Fruit fly (Drosophila melanogaster): ENCODE measurements around the gene CG32102.

The CG32102 gene

DNA sequence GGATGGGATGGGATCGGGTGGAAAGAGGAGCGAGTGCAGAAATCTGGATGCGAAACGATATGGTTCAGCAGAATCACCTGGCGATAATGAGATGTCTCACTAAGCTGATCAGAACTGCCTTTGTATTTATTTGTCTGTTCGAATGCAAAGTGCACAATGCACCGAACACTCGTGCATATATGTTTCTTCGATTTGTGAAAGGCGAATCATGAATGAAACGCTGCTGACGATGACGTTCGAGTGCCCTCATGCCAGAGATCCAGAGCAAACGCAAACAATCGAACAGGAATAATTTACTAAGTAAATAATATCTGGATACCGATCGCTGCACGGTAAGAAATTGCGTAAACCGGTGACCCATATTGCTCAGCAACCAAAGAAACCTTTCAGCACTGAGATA, at the start of gene CG32102:
Gene CG32102, minus strand, starts transcription at position 101 of the 400 bp plus-strand sequence.
- TF ChIP-seq noc (tag; optimal IDR thresholded peaks at IDR 0.05), result no peak

DNA sequence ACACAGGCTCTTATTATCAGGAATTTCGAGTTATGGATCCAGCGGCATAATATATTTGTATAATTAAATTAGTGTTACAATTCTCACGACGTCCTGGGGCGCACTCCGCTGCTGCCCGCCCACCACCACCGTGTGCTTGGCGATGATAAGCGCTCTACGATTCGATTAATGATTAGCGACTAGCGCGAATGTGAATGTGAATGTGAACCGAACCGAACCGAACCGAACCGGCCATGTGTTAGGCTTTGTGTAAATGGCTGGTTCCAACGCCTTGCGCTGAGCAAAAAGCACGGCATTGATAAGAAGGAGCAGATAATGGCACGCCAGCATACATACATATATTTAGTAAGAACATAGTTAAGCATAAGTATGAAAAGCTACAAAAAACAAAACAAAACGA, 49.7 kb upstream of the CG32102 start:
- TF ChIP-seq noc (tag; optimal IDR thresholded peaks at IDR 0.05), result no peak

DNA sequence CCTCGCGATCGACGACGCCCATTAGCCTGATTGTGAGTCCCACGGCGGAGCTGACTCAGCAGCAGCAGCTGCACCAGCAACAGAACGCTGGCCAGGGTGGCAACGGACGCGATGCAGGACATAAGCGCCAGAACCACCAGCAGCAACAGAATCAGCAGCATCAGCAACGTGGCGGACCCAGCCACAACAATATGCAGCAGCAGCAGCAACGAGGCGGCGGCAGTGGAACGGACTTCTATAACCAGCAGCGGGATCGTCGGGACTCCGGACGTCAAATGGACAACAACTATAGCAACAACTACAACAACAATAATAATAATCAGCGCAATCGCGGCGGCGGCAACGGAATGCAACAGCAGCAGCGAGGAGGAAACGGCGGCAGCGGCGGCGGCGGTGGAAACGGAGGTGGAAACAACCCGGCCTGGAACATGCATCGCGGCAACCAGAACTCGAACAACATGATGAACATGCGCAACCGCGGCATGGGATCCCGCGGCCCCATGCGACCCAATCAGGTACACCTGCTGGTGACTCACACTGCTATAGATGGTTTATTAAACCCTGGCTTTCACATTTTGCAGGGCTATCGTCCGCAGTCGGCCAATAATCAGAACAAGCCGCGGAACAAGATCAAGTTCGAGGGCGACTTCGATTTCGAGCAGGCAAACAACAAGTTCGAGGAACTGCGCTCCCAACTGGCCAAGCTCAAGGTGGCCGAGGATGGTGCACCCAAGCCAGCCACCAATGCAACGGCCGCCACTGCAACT, 48.0 kb upstream of the CG32102 start:
- TF ChIP-seq noc (tag; optimal IDR thresholded peaks at IDR 0.05), result no peak

DNA sequence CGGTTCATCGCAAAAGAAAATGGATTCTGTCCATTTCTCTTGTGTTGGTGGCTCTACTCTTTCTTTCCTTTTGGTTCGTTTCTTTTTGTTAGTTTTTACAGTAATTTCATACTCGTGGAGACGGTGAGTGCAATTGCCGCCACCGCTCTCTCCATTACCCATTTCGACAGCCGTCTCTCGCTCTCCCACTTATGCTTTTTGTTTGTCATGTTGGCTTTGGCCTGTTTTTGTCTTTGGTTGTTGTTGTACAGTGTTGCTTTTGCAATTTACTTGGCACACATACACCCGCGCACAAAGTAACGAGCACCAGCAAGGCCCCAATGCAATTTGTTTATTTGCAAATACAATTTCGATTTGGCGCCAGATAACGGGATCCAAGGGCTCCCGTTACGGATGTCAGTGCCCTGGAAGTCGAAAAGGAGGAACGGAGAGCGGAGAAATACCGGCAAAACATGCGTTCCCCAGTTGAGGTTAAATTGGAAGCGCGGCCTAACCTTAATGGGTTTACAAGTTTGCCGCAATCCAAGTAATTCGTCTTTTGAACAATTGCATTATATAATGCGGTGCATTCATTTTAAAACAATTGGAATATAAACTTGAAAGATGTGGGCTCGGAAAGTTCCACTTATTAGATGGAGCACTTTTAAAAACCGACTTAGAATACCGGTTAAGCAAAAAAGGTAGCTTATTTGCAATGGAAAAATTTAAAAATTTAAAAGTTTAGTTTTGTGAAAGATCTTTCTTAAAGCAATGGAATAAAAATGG, 46.3 kb upstream of the CG32102 start:
- TF ChIP-seq noc (tag; optimal IDR thresholded peaks at IDR 0.05), result no peak

DNA sequence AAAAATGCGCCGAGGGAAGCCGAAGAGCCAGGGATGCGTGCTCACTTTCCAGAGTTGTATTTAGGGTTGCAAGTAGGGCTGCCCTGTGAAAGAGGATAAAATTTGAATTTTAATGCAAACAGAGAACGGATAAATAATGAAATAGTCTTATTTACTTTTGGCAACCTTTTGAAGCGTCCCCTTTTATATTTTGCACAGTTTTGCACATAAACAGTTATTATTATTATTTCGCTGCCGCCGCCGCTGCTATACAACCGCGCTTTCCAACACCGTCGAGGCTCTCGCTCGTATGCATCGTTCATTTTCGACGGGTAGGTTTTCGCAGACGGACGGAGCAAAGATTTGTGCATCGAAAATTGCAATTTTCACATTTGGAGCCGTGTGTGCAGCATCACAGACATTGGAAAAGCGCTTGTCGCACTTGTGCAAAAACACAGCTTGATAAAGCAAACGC, 45.2 kb upstream of the CG32102 start, which contains the start of the genes sti and tral:
Gene sti, minus strand, starts transcription at position 54 of the 454 bp plus-strand sequence.
Gene tral, plus strand, starts transcription at position 298 of the 454 bp plus-strand sequence.
- peak; percentile 78 for TF ChIP-seq noc (tag; optimal IDR thresholded peaks at IDR 0.05)

DNA sequence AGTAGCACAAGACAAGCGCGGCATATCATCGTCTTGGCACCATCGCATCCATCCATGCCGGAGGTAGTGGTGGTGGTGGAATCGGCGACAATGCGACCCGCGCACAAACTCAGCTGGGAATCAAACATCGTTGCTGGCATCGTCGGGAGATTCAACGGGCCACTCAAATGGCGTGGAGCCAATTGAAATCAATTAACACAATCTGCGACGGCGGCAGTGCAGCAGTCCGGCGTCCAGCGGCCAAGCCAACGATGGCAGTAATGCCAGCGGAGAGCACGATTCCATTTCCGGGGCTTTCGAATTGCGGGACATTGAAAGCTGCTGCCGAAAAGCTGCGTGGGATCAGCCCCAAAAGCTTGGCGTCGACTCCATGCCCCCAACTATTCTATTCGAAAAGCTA, 38.0 kb upstream of the CG32102 start, which contains the start of gene CG10654:
Gene CG10654, minus strand, starts transcription at position 270 of the 400 bp plus-strand sequence.
- TF ChIP-seq noc (tag; optimal IDR thresholded peaks at IDR 0.05), result no peak

DNA sequence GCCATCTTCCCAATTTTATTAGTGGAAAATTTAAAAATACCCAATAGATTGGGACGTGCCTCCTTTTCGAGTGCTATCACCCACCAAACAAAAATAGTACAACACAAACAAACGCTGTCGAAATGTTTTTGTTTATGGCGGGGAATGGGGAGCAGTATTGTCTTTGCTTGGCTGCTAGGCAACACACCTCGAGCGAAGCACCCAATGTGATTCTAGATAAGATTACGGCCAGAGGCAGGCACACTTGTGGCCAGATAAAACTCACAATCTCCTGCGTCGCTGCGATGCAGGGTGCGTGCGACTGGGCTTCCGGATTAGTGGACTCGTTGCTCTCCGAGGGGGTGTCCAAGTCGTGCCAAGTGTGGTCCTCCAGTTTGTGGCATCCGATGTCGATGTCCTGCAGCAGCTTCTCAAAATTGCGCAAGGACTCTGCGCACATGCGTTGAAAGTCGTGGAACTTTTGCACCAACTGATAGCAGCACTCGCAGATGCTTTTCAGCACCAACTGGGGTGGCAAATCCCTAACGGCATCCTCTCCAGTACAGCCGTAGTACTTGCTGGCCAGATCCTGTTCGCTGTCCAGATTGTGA, 37.5 kb upstream of the CG32102 start:
- peak; percentile 20 for TF ChIP-seq noc (tag; optimal IDR thresholded peaks at IDR 0.05)

DNA sequence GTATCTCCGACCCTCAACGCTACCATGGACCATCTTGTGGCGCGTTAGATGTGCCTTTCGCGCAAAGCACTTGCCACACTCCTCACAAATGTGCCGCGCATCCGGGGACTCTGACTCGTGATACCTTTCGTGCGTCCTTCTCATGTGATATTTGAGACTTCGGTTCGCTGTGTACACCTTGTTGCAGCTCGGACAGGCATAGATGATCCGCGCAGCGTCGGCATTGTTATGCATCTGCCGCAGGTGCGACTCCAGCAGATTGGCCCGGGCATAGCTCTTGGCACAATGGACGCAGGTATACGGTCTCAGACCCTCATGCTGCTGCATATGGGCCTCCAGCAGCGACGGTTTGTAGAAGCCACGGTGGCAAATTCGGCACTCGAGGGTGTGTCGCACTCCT, 36.4 kb upstream of the CG32102 start:
- TF ChIP-seq noc (tag; optimal IDR thresholded peaks at IDR 0.05), result no peak

DNA sequence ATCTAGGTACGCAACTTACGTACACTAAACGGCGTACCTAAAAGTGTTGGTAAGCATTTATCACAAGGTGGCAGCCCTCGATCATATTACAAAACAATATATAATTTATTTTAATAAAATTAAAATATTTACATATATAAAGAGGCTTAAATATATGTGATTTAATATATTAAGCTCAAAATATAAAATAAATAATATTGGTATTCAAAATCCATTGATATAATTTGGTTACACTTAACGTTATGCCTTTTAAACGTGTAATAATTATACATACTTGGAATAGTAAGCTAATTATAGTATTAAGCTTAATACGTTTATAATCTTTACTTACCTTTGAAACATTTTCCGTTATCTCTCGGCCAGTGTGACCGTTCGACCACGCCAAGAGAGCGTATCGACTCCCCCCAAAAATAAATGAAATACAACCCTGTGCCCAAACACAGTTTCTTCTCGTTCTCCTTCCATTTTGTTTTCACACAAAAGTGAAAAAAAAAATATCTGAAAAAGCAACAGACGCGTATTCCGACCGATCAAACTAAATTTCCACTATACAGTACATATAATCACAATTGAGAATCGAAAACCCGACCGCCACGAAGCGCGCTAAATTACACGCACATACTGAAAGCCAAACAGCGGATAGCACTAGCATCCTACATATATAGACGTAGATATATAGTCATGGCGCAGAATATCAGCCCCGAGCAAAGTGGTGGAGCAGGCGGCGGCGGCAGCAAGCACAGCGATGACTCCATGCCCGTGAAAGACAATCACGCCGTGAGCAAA, 34.5 kb upstream of the CG32102 start, which contains the start of the genes CG10646 and vih:
Gene CG10646, minus strand, starts transcription at position 30 of the 786 bp plus-strand sequence.
Gene vih, plus strand, starts transcription at position 428 of the 786 bp plus-strand sequence.
- no peak for TF ChIP-seq noc (tag; optimal IDR thresholded peaks at IDR 0.05)

DNA sequence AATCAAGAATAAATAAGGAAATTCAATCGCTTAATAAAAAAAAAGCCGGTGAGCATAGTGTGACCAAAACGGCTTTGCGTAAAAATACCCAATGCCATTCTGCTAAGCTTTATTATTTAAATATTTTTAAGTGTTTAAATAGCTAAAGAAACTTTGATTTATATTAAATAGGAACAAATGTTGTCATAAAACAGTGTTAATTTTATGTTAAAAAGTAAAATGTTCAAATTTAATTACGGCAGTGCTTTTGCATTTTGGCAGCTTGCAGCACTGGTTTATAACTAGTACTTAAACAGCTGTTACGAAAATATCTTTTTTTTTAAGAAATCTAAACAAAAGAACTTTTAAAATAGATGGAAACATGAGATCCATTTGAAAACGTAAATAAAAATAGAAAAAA, 31.7 kb upstream of the CG32102 start, which contains the start of the genes CG10638 and CG10681:
Gene CG10638, minus strand, starts transcription at position 63 of the 400 bp plus-strand sequence.
Gene CG10681, plus strand, starts transcription at position 265 of the 400 bp plus-strand sequence.
- TF ChIP-seq noc (tag; optimal IDR thresholded peaks at IDR 0.05), result no peak

DNA sequence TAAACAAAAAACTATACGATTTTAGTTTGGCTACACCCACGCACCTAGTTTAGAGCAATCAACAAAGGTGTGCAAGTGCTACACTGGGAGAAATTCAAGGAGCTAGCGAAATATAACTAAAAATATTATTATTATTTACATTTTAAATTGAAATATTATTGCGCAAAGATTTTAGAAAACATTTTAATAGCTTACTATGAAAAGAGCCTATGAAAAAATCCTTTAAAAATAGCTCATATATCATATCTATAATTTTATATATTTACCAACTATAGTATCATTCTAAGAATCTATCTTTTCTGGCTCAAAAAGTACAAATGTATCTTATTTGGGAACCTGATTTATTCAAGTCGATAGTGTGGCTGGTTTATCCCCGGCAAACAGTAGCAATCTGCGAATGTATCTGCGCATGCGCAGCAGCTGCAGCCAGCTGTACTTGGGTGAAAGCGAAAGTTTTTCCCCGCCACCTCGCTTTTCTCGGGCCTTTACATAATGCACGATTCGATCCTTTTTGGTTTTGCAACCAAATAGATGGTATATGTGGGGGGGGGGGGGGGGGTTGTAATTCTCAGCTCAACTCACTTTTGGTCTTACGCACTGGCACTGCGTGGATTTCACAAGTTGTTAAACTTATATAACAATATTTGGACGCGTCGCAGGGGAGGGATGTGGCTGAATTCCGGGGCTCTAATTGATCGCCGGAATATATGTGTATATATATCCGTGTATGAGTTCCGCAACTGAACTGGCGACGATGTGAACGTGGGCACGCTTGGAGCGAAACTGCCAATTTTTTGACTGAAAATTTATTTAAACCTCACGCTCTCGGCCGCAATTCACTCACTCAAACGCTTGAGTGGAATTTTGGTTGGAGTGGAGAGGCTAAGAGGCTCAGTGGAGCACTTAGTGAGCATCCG, 27.1 kb upstream of the CG32102 start, which contains the start of gene CG10657:
Gene CG10657, minus strand, starts transcription at position 789 of the 917 bp plus-strand sequence.
- no peak for TF ChIP-seq noc (tag; optimal IDR thresholded peaks at IDR 0.05)

DNA sequence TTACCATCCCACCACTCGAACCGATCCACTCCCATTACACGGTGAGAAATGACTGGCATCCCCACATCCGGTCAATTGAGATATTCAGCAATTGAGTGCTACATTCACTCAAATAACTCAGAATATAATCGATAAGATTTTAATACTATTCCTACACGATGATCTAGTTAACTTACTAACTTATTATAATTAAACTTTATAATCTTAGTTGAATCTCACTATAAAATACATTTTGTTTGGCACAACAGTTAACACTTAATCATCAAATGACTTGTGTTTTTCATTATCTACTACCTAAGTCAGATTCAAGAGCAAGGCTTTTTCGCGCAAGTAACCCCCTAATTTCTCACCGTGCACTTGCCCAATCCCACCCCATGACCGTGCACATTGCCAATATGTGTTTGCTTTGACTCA, 25.7 kb upstream of the CG32102 start:
- TF ChIP-seq noc (tag; optimal IDR thresholded peaks at IDR 0.05), result peak; percentile 2

DNA sequence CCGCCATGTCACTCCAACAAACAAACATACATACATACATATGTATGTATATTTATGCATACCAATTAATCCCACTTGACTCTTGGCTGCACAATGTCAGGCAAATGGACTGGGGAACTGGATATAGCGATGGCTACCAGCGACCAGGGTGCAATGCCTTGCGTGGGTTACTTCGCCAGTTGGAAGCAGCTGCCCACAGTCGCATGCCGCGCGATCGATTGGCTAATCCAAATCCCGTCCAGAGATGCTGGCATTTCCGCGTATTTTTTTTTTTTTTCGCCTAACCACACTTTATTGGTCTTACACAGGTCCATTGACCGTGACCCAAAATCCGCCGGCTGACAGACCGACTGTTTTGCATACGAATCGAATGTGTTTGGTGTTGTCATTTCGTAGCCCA, 24.7 kb upstream of the CG32102 start:
- TF ChIP-seq noc (tag; optimal IDR thresholded peaks at IDR 0.05), result no peak
